Worm (Caenorhabditis elegans) whole organism, early embryonic: Measurements from ENCODE around the gene C03B1.4.

Experiments
- F13C5.2 ChIP-seq: sonication (generic microtip); optimal IDR thresholded peaks from 2 replicates; lab custom pipeline; 2017; ENCODE audit warnings: mild to moderate bottlenecking, missing genetic modification characterization, inconsistent platforms, missing compliant biosample characterization
- ama-1 ChIP-seq: fragments of 150-350 bp; optimal IDR thresholded peaks from 2 replicates; lab custom pipeline; 2014
- flt-1 ChIP-seq: fragments of 200-800 bp; sonication (Bioruptor generic); IDR thresholded peaks from 2 replicates; pipeline ENCODE4 v1.3.6; 2022; ENCODE audit warnings: missing genetic modification characterization, missing compliant biosample characterization
- hmg-4 ChIP-seq: fragments of 200-800 bp; sonication (Bioruptor generic); optimal IDR thresholded peaks from 2 replicates; lab custom pipeline; 2018; ENCODE audit warnings: mild to moderate bottlenecking, missing genetic modification characterization, missing compliant biosample characterization
- scrt-1 ChIP-seq: fragments of 200-800 bp; sonication (Bioruptor generic); IDR thresholded peaks from 2 replicates; pipeline ENCODE4 v1.3.6; 2022; ENCODE audit warnings: missing genetic modification characterization, missing compliant biosample characterization
- tra-4 ChIP-seq: sonication (generic microtip); optimal IDR thresholded peaks from 2 replicates; lab custom pipeline; 2017; ENCODE audit warnings: missing genetic modification characterization, missing compliant biosample characterization

ce11 chrX:6350016-6350415, 14.3 kb upstream of the C03B1.4 start, which contains the start of gene C03B1.6:
- TF ChIP-seq scrt-1 (GFP tag; lab: Robert Waterston, UW) (no peak), ama-1 (lab: Kevin White, UChicago) (no peak), hmg-4 (GFP tag; lab: Kevin White, UChicago) (no peak), tra-4 (no peak), flt-1 (no peak), F13C5.2 (tag; lab: Kevin White, UChicago) (no peak)
